Worm (Caenorhabditis elegans) whole organism, early embryonic: ENCODE results near the gene irld-49.

Experiments used
- B0310.2 ChIP-seq: sonication (generic microtip); optimal IDR thresholded peaks from 2 replicates; lab custom pipeline; 2016; ENCODE audit warnings: mild to moderate bottlenecking, missing genetic modification characterization, missing compliant biosample characterization
- aly-1 ChIP-seq: sonication (generic microtip); optimal IDR thresholded peaks from 2 replicates; lab custom pipeline; 2016; ENCODE audit warnings: missing genetic modification characterization, missing compliant biosample characterization
- ama-1 ChIP-seq: fragments of 150-350 bp; optimal IDR thresholded peaks from 2 replicates; lab custom pipeline; 2014
- ceh-13 ChIP-seq: fragments of 200-800 bp; sonication (Bioruptor generic); optimal IDR thresholded peaks from 2 replicates; lab custom pipeline; 2018; ENCODE audit warnings: mild to moderate bottlenecking, missing genetic modification characterization, missing compliant biosample characterization
- ceh-36 ChIP-seq: sonication (generic microtip); optimal IDR thresholded peaks from 2 replicates; lab custom pipeline; 2016; ENCODE audit warnings: missing genetic modification characterization, inconsistent platforms, missing compliant biosample characterization
- ets-7 ChIP-seq: sonication (generic microtip); optimal IDR thresholded peaks from 2 replicates; lab custom pipeline; 2016; ENCODE audit warnings: missing genotype, missing genetic modification characterization, missing compliant biosample characterization
- flt-1 ChIP-seq: fragments of 200-800 bp; sonication (Bioruptor generic); IDR thresholded peaks from 2 replicates; pipeline ENCODE4 v1.3.6; 2022; ENCODE audit warnings: missing genetic modification characterization, missing compliant biosample characterization
- hmbx-1 ChIP-seq: sonication (generic microtip); optimal IDR thresholded peaks from 2 replicates; lab custom pipeline; 2016; ENCODE audit warnings: mild to moderate bottlenecking, missing genetic modification characterization, missing compliant biosample characterization
- hmg-4 ChIP-seq: fragments of 200-800 bp; sonication (Bioruptor generic); optimal IDR thresholded peaks from 2 replicates; lab custom pipeline; 2018; ENCODE audit warnings: mild to moderate bottlenecking, missing genetic modification characterization, missing compliant biosample characterization
- hnd-1 ChIP-seq: sonication (generic microtip); optimal IDR thresholded peaks from 2 replicates; lab custom pipeline; 2016; ENCODE audit warnings: missing genetic modification characterization, missing compliant biosample characterization
- scrt-1 ChIP-seq: fragments of 200-800 bp; sonication (Bioruptor generic); IDR thresholded peaks from 2 replicates; pipeline ENCODE4 v1.3.6; 2022; ENCODE audit warnings: missing genetic modification characterization, missing compliant biosample characterization
- sea-1 ChIP-seq: fragments of 200-800 bp; sonication (Bioruptor generic); conservative IDR thresholded peaks from 2 replicates; pipeline ENCODE4 v1.3.6; 2022; ENCODE audit warnings: missing genetic modification characterization, missing compliant biosample characterization
- tbx-11 ChIP-seq: fragments of 200-800 bp; sonication (Bioruptor generic); IDR thresholded peaks from 2 replicates; pipeline ENCODE4 v1.3.6; 2022; ENCODE audit warnings: missing genetic modification characterization, missing compliant biosample characterization
- tbx-37 ChIP-seq: fragments of 200-800 bp; sonication (Bioruptor generic); conservative IDR thresholded peaks from 2 replicates; pipeline ENCODE4 v1.3.6; 2022; ENCODE audit warnings: missing genetic modification reagents, missing genetic modification characterization, missing compliant biosample characterization

- no peak for TF ChIP-seq hmbx-1 (tag; lab: Kevin White, UChicago)
- TF ChIP-seq B0310.2: no peak
- TF ChIP-seq aly-1 (tag; lab: Kevin White, UChicago): no peak
- no peak for TF ChIP-seq ama-1 (lab: Kevin White, UChicago)
- no peak for TF ChIP-seq tbx-37 (GFP tag; lab: Robert Waterston, UW)
- no peak for TF ChIP-seq tbx-11
- TF ChIP-seq flt-1 (GFP tag; lab: Robert Waterston, UW): no peak
- TF ChIP-seq scrt-1 (GFP tag; lab: Robert Waterston, UW): no peak
- TF ChIP-seq ceh-36 (tag; lab: Kevin White, UChicago): no peak
- TF ChIP-seq ceh-13: no peak
- TF ChIP-seq hnd-1 (tag; lab: Kevin White, UChicago): no peak
- no peak for TF ChIP-seq ets-7 (tag; lab: Kevin White, UChicago)
- no peak for TF ChIP-seq hmg-4 (GFP tag; lab: Kevin White, UChicago)
- TF ChIP-seq sea-1 (GFP tag; lab: Robert Waterston, UW): no peak
These were observed 2.5 kb downstream of the irld-49 start, which contains the start of gene srw-79 for ce11 chrII:2946438-2946837.
